Fruit fly (Drosophila melanogaster) whole organism, embryonic: Measurements from ENCODE around the gene CG2816.

ENCODE experiments used
- Atf6 ChIP-seq: fragments of 200-800 bp; sonication (Bioruptor generic); IDR thresholded peaks from 2 replicates; pipeline ENCODE4 v1.3.6; 2022; ENCODE audit warnings: missing biosample characterization, missing genetic modification characterization
- Awh ChIP-seq: fragments of 200-800 bp; sonication (Bioruptor generic); IDR thresholded peaks from 2 replicates; pipeline ENCODE4, ENCODE4 v1.3.6; 2022; ENCODE audit warnings: missing biosample characterization, missing genetic modification characterization
- B-H2 ChIP-seq: fragments of 200-800 bp; sonication (Bioruptor generic); optimal IDR thresholded peaks from 2 replicates; lab custom pipeline; 2018; ENCODE audit warnings: missing biosample characterization, mild to moderate bottlenecking, missing genetic modification characterization
- CG10147 ChIP-seq: fragments of 200-800 bp; sonication (Bioruptor generic); optimal IDR thresholded peaks from 2 replicates; lab custom pipeline; 2019; ENCODE audit warnings: missing biosample characterization, mild to moderate bottlenecking, missing genetic modification characterization, moderate library complexity
- CG10565 ChIP-seq: fragments of 200-800 bp; sonication (Bioruptor generic); optimal IDR thresholded peaks from 3 replicates; lab custom pipeline; 2016; ENCODE audit warnings: missing biosample characterization, mild to moderate bottlenecking, missing genetic modification characterization
- CG10979 ChIP-seq: fragments of 200-800 bp; sonication (Bioruptor generic); optimal IDR thresholded peaks from 2 replicates; lab custom pipeline; 2018; ENCODE audit warnings: missing biosample characterization, mild to moderate bottlenecking, missing genetic modification characterization, moderate library complexity
- CG11695 ChIP-seq: fragments of 200-800 bp; sonication (Bioruptor generic); IDR thresholded peaks from 3 replicates; pipeline ENCODE4 v1.3.6; 2022; ENCODE audit warnings: missing biosample characterization, missing genetic modification characterization
- CG12219 ChIP-seq: fragments of 200-800 bp; sonication (Bioruptor generic); optimal IDR thresholded peaks from 3 replicates; lab custom pipeline; 2018; ENCODE audit warnings: missing biosample characterization, mild to moderate bottlenecking, missing genetic modification characterization
- CG13287 ChIP-seq: fragments of 200-800 bp; sonication (Bioruptor generic); IDR thresholded peaks from 2 replicates; pipeline ENCODE4 v1.3.6; 2022; ENCODE audit warnings: missing biosample characterization, missing genetic modification characterization; ENCODE audit not compliant: partially characterized antibody
- CG15514 ChIP-seq: fragments of 200-800 bp; sonication (Bioruptor generic); optimal IDR thresholded peaks from 3 replicates; lab custom pipeline; 2017; ENCODE audit warnings: missing biosample characterization, missing genetic modification characterization, mild to moderate bottlenecking, moderate library complexity, missing genetic modification reagents
- CG1647 ChIP-seq: fragments of 200-800 bp; sonication (Bioruptor generic); optimal IDR thresholded peaks from 3 replicates; lab custom pipeline; 2016; ENCODE audit warnings: missing biosample characterization, missing genetic modification characterization
- CG17359 ChIP-seq: fragments of 200-800 bp; sonication (Bioruptor generic); optimal IDR thresholded peaks from 3 replicates; lab custom pipeline; 2018; ENCODE audit warnings: missing biosample characterization, mild to moderate bottlenecking, missing genetic modification characterization, moderate library complexity
- CG17361 ChIP-seq: fragments of 200-800 bp; sonication (Bioruptor generic); IDR thresholded peaks from 3 replicates; pipeline ENCODE4 v1.3.6; 2022; ENCODE audit warnings: missing biosample characterization, missing genetic modification characterization
- CG32532 ChIP-seq: fragments of 200-800 bp; sonication (Bioruptor generic); IDR thresholded peaks from 2 replicates; pipeline ENCODE4 v1.3.6; 2022; ENCODE audit warnings: missing biosample characterization, missing genetic modification characterization
- CG34422 ChIP-seq: fragments of 200-800 bp; sonication (Bioruptor generic); IDR thresholded peaks from 3 replicates; pipeline ENCODE4 v1.3.6; 2022; ENCODE audit warnings: missing biosample characterization, missing genetic modification characterization
- CG4617 ChIP-seq: fragments of 200-800 bp; sonication (Bioruptor generic); optimal IDR thresholded peaks from 3 replicates; lab custom pipeline; 2016; ENCODE audit warnings: missing biosample characterization, missing genetic modification characterization, borderline replicate concordance
- CG4854 ChIP-seq: fragments of 200-800 bp; sonication (Bioruptor generic); optimal IDR thresholded peaks from 2 replicates; lab custom pipeline; 2016; ENCODE audit warnings: missing biosample characterization, missing genetic modification characterization, inconsistent platforms
- Camta ChIP-seq: fragments of 200-800 bp; sonication (Bioruptor generic); optimal IDR thresholded peaks from 2 replicates; lab custom pipeline; 2016; ENCODE audit warnings: missing biosample characterization, missing genetic modification characterization
- D ChIP-seq, 2 experiments: fragments of 200-800 bp in 1 of 2; fragments of >200 bp in 1 of 2; sonication (Bioruptor generic) in 1 of 2; optimal IDR thresholded peaks; 2 replicates in 1 of 2; 3 replicates in 1 of 2; lab custom pipeline; 2017; ENCODE audit warnings: mild to moderate bottlenecking in 1 of 2, missing biosample characterization in 1 of 2, missing genetic modification characterization in 1 of 2, missing genetic modification reagents in 1 of 2
- Deaf1 ChIP-seq: fragments of 200-800 bp; optimal IDR thresholded peaks from 3 replicates; lab custom pipeline; 2019; ENCODE audit warnings: missing biosample characterization, mild to moderate bottlenecking, missing genetic modification characterization, moderate library complexity
- Fer1 ChIP-seq: fragments of 200-800 bp; sonication (Bioruptor generic); optimal IDR thresholded peaks from 2 replicates; lab custom pipeline; 2017; ENCODE audit warnings: missing biosample characterization, mild to moderate bottlenecking, missing genetic modification characterization
- H2.0 ChIP-seq: fragments of 200-800 bp; sonication (Bioruptor generic); IDR thresholded peaks from 2 replicates; pipeline ENCODE4 v1.3.6; 2022; ENCODE audit warnings: missing biosample characterization, missing genetic modification characterization
- HmgZ ChIP-seq: fragments of 200-800 bp; sonication (Bioruptor generic); optimal IDR thresholded peaks from 2 replicates; lab custom pipeline; 2018; ENCODE audit warnings: missing biosample characterization, mild to moderate bottlenecking, missing genetic modification characterization
- MBD-R2 ChIP-seq: fragments of 200-800 bp; sonication (Bioruptor generic); IDR thresholded peaks from 2 replicates; pipeline ENCODE4 v1.3.6; 2022; ENCODE audit warnings: missing biosample characterization, missing genetic modification characterization
- Med ChIP-seq: fragments of 200-800 bp; sonication (Bioruptor generic); peaks from one replicate; lab custom pipeline; 2016; ENCODE audit warnings: missing biosample characterization, missing genetic modification characterization, mild to moderate bottlenecking, inconsistent platforms, moderate library complexity
- Rfx ChIP-seq: fragments of 200-800 bp; sonication (Bioruptor generic); IDR thresholded peaks from 2 replicates; pipeline ENCODE4 v1.3.6; 2022; ENCODE audit warnings: missing biosample characterization, missing genetic modification characterization
- Rx ChIP-seq: fragments of 200-800 bp; sonication (Bioruptor generic); IDR thresholded peaks from 2 replicates; pipeline ENCODE4 v1.3.6; 2022; ENCODE audit warnings: missing biosample characterization, missing genetic modification characterization
- Sox102F ChIP-seq: fragments of 200-800 bp; sonication (Bioruptor generic); optimal IDR thresholded peaks from 2 replicates; lab custom pipeline; 2018; ENCODE audit warnings: missing biosample characterization, mild to moderate bottlenecking, missing genetic modification characterization, moderate library complexity
- bowl ChIP-seq: fragments of 200-800 bp; sonication (Bioruptor generic); IDR thresholded peaks from 2 replicates; pipeline ENCODE4 v1.3.6; 2022; ENCODE audit warnings: missing biosample characterization, missing genetic modification characterization
- corto ChIP-seq: fragments of 200-800 bp; sonication (Bioruptor generic); optimal IDR thresholded peaks from 2 replicates; lab custom pipeline; 2016; ENCODE audit warnings: missing biosample characterization, mild to moderate bottlenecking, missing genetic modification characterization, moderate library complexity
- crp ChIP-seq, 2 experiments: fragments of 200-800 bp; sonication (Bioruptor generic); optimal IDR thresholded peaks; 2 replicates in 1 of 2; 3 replicates in 1 of 2; lab custom pipeline; 2017; ENCODE audit warnings: missing biosample characterization in 2 of 2, missing genetic modification characterization in 2 of 2, mild to moderate bottlenecking in 1 of 2, moderate library complexity in 1 of 2
- cwo ChIP-seq: fragments of 200-800 bp; sonication (Bioruptor generic); optimal IDR thresholded peaks from 3 replicates; lab custom pipeline; 2017; ENCODE audit warnings: missing biosample characterization, missing genetic modification characterization, mild to moderate bottlenecking, moderate library complexity, missing genetic modification reagents
- dysf ChIP-seq: fragments of 200-800 bp; sonication (Bioruptor generic); IDR thresholded peaks from 3 replicates; pipeline ENCODE4 v1.3.6; 2022; ENCODE audit warnings: missing biosample characterization, missing genetic modification characterization
- h ChIP-seq: fragments of >200 bp; optimal IDR thresholded peaks from 2 replicates; lab custom pipeline; 2017
- ken ChIP-seq: fragments of 200-800 bp; sonication (Bioruptor generic); IDR thresholded peaks from 3 replicates; pipeline ENCODE4 v1.3.6; 2022; ENCODE audit warnings: missing biosample characterization, missing genetic modification characterization
- lbe ChIP-seq: fragments of 200-800 bp; sonication (Bioruptor generic); optimal IDR thresholded peaks from 2 replicates; lab custom pipeline; 2016; ENCODE audit warnings: missing biosample characterization, mild to moderate bottlenecking, missing genetic modification characterization
- nau ChIP-seq: fragments of 200-800 bp; sonication (Bioruptor generic); optimal IDR thresholded peaks from 3 replicates; lab custom pipeline; 2017; ENCODE audit warnings: missing biosample characterization, mild to moderate bottlenecking, missing genetic modification characterization, missing genetic modification reagents
- nmo ChIP-seq: fragments of 200-800 bp; sonication (Bioruptor generic); optimal IDR thresholded peaks from 2 replicates; lab custom pipeline; 2018; ENCODE audit warnings: missing biosample characterization, mild to moderate bottlenecking, missing genetic modification characterization, moderate library complexity
- nom ChIP-seq: fragments of 200-800 bp; sonication (Bioruptor generic); optimal IDR thresholded peaks from 2 replicates; lab custom pipeline; 2017; ENCODE audit warnings: missing biosample characterization, missing genetic modification characterization, mild to moderate bottlenecking, moderate library complexity, missing genetic modification reagents
- phol ChIP-seq: fragments of 200-800 bp; sonication (Bioruptor generic); optimal IDR thresholded peaks from 3 replicates; lab custom pipeline; 2018; ENCODE audit warnings: missing biosample characterization, mild to moderate bottlenecking, missing genetic modification characterization, moderate library complexity
- sd ChIP-seq: fragments of 200-800 bp; sonication (Bioruptor generic); optimal IDR thresholded peaks from 3 replicates; lab custom pipeline; 2018; ENCODE audit warnings: missing biosample characterization, mild to moderate bottlenecking, missing genetic modification characterization, moderate library complexity
- sug ChIP-seq: fragments of 200-800 bp; optimal IDR thresholded peaks from 2 replicates; lab custom pipeline; 2019; ENCODE audit warnings: missing biosample characterization, mild to moderate bottlenecking, missing genetic modification characterization, moderate library complexity
- tna ChIP-seq: fragments of 200-800 bp; sonication (Bioruptor generic); IDR thresholded peaks from 2 replicates; pipeline ENCODE4 v1.3.6; 2022; ENCODE audit warnings: missing biosample characterization, missing genetic modification characterization; ENCODE audit not compliant: partially characterized antibody
- vnd ChIP-seq: fragments of 200-800 bp; sonication (Bioruptor generic); IDR thresholded peaks from 3 replicates; pipeline ENCODE4 v1.3.6; 2022; ENCODE audit warnings: missing biosample characterization, missing genetic modification characterization; ENCODE audit not compliant: partially characterized antibody
- vvl ChIP-seq: fragments of 200-800 bp; sonication (Bioruptor generic); IDR thresholded peaks from 2 replicates; pipeline ENCODE4 v1.3.6; 2022; ENCODE audit warnings: missing biosample characterization, missing genetic modification characterization

The CG2816 gene

DNA sequence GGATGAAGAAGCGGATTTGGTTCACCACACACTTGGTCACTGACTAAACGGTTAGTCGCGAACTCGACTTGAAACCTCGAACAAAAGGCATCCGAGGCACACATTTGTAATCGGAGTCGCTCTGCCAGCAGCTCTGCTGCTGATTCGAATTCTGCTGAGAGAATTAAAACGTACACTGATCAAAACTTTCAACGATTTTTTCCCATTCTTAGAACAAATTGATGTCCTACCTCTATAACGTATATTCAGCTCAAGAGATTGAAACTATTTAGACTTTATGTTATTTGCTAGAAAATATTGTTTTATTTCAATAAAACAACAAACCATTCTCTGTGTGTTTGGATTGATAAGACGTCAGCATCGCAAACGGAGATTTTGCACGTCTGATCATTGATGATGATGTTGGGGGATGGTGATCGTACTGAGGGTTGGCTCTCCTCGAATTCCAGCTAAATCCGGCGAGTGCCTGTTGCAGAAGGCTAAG is 2.0 kb downstream of the CG2816 start, which contains the start of gene CG31778 (continued):
- TF ChIP-seq CG11695 (GFP tag; lab: Robert Waterston, UW) (0 out of 3 replicates have a peak, but pooled peaks have one; percentile 43), Med (peak; percentile 72), nom (GFP tag; lab: Kevin White, UChicago) (peak; percentile 68), Rfx (GFP tag; lab: Robert Waterston, UW) (peak; percentile 62), dysf (GFP tag; lab: Robert Waterston, UW) (no peak; the same call in 2 of the 3 replicates), corto (GFP tag; lab: Kevin White, UChicago) (peak; percentile 49), cwo (GFP tag; lab: Kevin White, UChicago) (peak; percentile 25), H2.0 (GFP tag; lab: Robert Waterston, UW) (0 out of 2 replicates have a peak, but pooled peaks have one; percentile 19), lbe (GFP tag; lab: Kevin White, UChicago) (peak; percentile 84)

DNA sequence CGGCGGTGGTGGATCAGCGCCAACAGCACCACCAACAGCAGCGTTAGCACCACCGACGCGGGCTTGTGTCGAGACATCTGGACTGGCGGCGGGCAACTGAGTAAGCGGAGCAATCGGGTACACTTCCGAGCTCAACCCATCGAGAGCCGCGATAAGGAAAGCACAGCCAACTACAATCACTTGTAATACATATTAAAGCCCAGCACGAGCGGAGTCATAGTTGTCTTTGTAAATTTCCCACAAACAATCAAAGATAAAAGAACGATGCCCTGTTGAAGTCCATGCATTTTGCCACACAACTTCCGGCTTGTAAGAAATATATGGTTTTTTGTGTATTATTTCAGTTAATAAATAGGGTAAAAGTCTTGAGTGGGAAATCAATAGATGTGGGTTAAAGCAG is 3.5 kb downstream of the CG2816 start, which contains the start of gene CG31777:
Gene CG31777 (minus strand): TSS at position 101 of the 400 bp plus-strand sequence.
- no peak for TF ChIP-seq CG32532 (GFP tag; lab: Robert Waterston, UW)
- TF ChIP-seq vnd (GFP tag; lab: Robert Waterston, UW) = 0 out of 3 replicates have a peak, but pooled peaks have one; percentile 8
- no peak for TF ChIP-seq bowl
- peak; percentile 34 for TF ChIP-seq Deaf1 (tag; lab: Kevin White, UChicago)

dm6 chr2L:3711665-3712064 is 8.2 kb downstream of the CG2816 start, which contains the start of gene cutlet:
Gene cutlet, minus strand, starts transcription at chr2L:3711748.
- TF ChIP-seq bowl (no peak), crp (GFP tag; optimal IDR thresholded peaks at IDR 0.05; lab: Kevin White, UChicago) (peak; percentile 81 to 97), Camta (GFP tag; lab: Kevin White, UChicago) (no peak), nau (no peak), ken (GFP tag; lab: Robert Waterston, UW) (no peak), CG17361 (GFP tag; lab: Robert Waterston, UW) (0 out of 3 replicates have a peak, but pooled peaks have one; percentile 8), Atf6 (GFP tag; lab: Robert Waterston, UW) (no peak), sd (tag; lab: Kevin White, UChicago) (peak; percentile 74), CG17359 (tag; lab: Kevin White, UChicago) (no peak), Rx (no peak), Awh (GFP tag; lab: Robert Waterston, UW) (no peak), Sox102F (GFP tag; lab: Kevin White, UChicago) (no peak), h (lab: Kevin White, UChicago) (no peak), CG12219 (GFP tag; lab: Kevin White, UChicago) (no peak), D (optimal IDR thresholded peaks at IDR 0.05; lab: Kevin White, UChicago) (no peak), D (GFP tag; optimal IDR thresholded peaks at IDR 0.05; lab: Kevin White, UChicago) (no peak), vvl (GFP tag; lab: Robert Waterston, UW) (0 out of 2 replicates have a peak, but pooled peaks have one; percentile 23), CG15514 (GFP tag; lab: Kevin White, UChicago) (peak; percentile 33), CG34422 (GFP tag; lab: Robert Waterston, UW) (no peak), CG4854 (peak; percentile 85), phol (tag; lab: Kevin White, UChicago) (peak; percentile 99), Fer1 (no peak), CG4617 (GFP tag; lab: Kevin White, UChicago) (peak; percentile 6), nmo (GFP tag; lab: Kevin White, UChicago) (peak; percentile 24), CG13287 (GFP tag; lab: Robert Waterston, UW) (peak; percentile 52; the same call in 1 of the 2 replicates), CG1647 (no peak), HmgZ (tag; lab: Kevin White, UChicago) (peak; percentile 6), CG10147 (no peak), CG10565 (GFP tag; lab: Kevin White, UChicago) (no peak), B-H2 (GFP tag; lab: Kevin White, UChicago) (no peak), CG10979 (tag; lab: Kevin White, UChicago) (no peak), tna (GFP tag; lab: Robert Waterston, UW) (no peak), MBD-R2 (peak; percentile 92), sug (tag; lab: Kevin White, UChicago) (peak; percentile 25)
